Fruit fly (Drosophila melanogaster): ENCODE results near the gene Alp1.

Gene Alp1

DNA sequence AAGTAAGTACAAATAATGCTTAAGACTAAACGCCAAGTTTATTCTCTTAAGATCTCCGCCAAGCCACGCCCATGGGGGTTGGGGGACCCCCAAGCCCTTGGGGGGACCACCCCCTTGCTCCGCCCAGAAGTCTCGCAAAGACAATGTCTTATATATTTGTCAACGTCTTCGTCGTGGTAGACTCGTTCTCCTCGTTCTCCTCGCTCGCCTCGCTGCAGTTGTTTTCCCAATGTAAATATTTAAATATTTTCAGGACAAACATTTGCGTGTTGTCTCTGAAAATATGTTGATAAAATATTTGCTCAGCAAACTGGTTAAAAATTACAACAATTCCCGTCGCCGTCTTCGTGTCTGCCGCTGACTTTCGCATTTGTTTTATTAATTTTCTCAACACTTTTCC is 19.6 kb upstream of the Alp1 start (continued):
- no peak for TF ChIP-seq pnt (GFP tag; optimal IDR thresholded peaks at IDR 0.05)
- peak; percentile 36; the same call in 1 of the 3 replicates for TF ChIP-seq ken (GFP tag; IDR thresholded peaks at IDR 0.05)
- TF ChIP-seq Gug (GFP tag; IDR thresholded peaks at IDR 0.05), result no peak
- no peak for TF ChIP-seq Fer2 (tag; optimal IDR thresholded peaks at IDR 0.05)
- no peak for TF ChIP-seq usp (GFP tag; optimal IDR thresholded peaks at IDR 0.05)
- TF ChIP-seq Poxn (GFP tag; IDR thresholded peaks at IDR 0.05), result no peak
- TF ChIP-seq TFAM (GFP tag; optimal IDR thresholded peaks at IDR 0.05), result peak; percentile 75
- no peak for TF ChIP-seq CG3281 (GFP tag; optimal IDR thresholded peaks at IDR 0.05)
- peak; percentile 96 for TF ChIP-seq sens (GFP tag)
- TF ChIP-seq oc (tag; optimal IDR thresholded peaks at IDR 0.05), result peak; percentile 70
- no peak for TF ChIP-seq CG30403 (GFP tag; optimal IDR thresholded peaks at IDR 0.05)
- peak; percentile 59 for TF ChIP-seq CG4820 (GFP tag; optimal IDR thresholded peaks at IDR 0.05)
- peak; percentile 17 for TF ChIP-seq CG12744 (GFP tag; optimal IDR thresholded peaks at IDR 0.05)
- no peak for TF ChIP-seq CG3163 (GFP tag; optimal IDR thresholded peaks at IDR 0.05)
- no peak for TF ChIP-seq gro (GFP tag; optimal IDR thresholded peaks at IDR 0.05)
- peak; percentile 58 for TF ChIP-seq PHDP (tag; optimal IDR thresholded peaks at IDR 0.05)
- no peak for TF ChIP-seq CG15073 (GFP tag; optimal IDR thresholded peaks at IDR 0.05)
- TF ChIP-seq so (GFP tag; IDR thresholded peaks at IDR 0.05), result no peak
- no peak for TF ChIP-seq Dip3 (GFP tag; optimal IDR thresholded peaks at IDR 0.05)
- peak; percentile 61 for TF ChIP-seq YL-1 (GFP tag; optimal IDR thresholded peaks at IDR 0.05)
- TF ChIP-seq slbo (GFP tag; IDR thresholded peaks at IDR 0.05), result no peak
- 0 out of 3 replicates have a peak, but pooled peaks have one; percentile 44 for TF ChIP-seq CG11456 (GFP tag; IDR thresholded peaks at IDR 0.05)
- TF ChIP-seq shn (GFP tag; optimal IDR thresholded peaks at IDR 0.05), result peak; percentile 27
- TF ChIP-seq sug (tag; optimal IDR thresholded peaks at IDR 0.05), result no peak
- TF ChIP-seq Fer1 (GFP tag; optimal IDR thresholded peaks at IDR 0.05), result no peak
- TF ChIP-seq CG15269 (tag; optimal IDR thresholded peaks at IDR 0.05), result no peak
- peak; percentile 99 for TF ChIP-seq CG15696 (tag; optimal IDR thresholded peaks at IDR 0.05)
- peak; percentile 87 for TF ChIP-seq Lhr (GFP tag; optimal IDR thresholded peaks at IDR 0.05)
- TF ChIP-seq nerfin-1 (tag; optimal IDR thresholded peaks at IDR 0.05), result peak; percentile 87
- TF ChIP-seq Stat92E (GFP tag; optimal IDR thresholded peaks at IDR 0.05), result no peak
- no peak for TF ChIP-seq insv (GFP tag; optimal IDR thresholded peaks at IDR 0.05)
- no peak for TF ChIP-seq sna (GFP tag; IDR thresholded peaks at IDR 0.05; ENCODE audit: partially characterized antibody)
- TF ChIP-seq CG2129 (GFP tag; IDR thresholded peaks at IDR 0.05; ENCODE audit: partially characterized antibody), result no peak
- TF ChIP-seq h (optimal IDR thresholded peaks at IDR 0.05), result no peak
- TF ChIP-seq Meics (GFP tag; optimal IDR thresholded peaks at IDR 0.05), result peak; percentile 5
- peak; percentile 88 for TF ChIP-seq CG31441 (GFP tag; IDR thresholded peaks at IDR 0.05)
- TF ChIP-seq CG34224 (GFP tag; IDR thresholded peaks at IDR 0.05; ENCODE audit: partially characterized antibody), result no peak
- TF ChIP-seq CG42726 (GFP tag; IDR thresholded peaks at IDR 0.05; ENCODE audit: partially characterized antibody), result no peak
- peak; percentile 81 for TF ChIP-seq croc (GFP tag; conservative IDR thresholded peaks at IDR 0.05)
- no peak for TF ChIP-seq mld (GFP tag; IDR thresholded peaks at IDR 0.05; ENCODE audit: partially characterized antibody)
- peak; percentile 68 for TF ChIP-seq CG11504 (tag; optimal IDR thresholded peaks at IDR 0.05)
- no peak for TF ChIP-seq CG13287 (GFP tag; IDR thresholded peaks at IDR 0.05; ENCODE audit: partially characterized antibody)
- TF ChIP-seq CG9609 (GFP tag; optimal IDR thresholded peaks at IDR 0.05), result peak; percentile 14
- TF ChIP-seq fd64A (GFP tag; optimal IDR thresholded peaks at IDR 0.05), result peak; percentile 91
- no peak for TF ChIP-seq CG1832 (GFP tag; optimal IDR thresholded peaks at IDR 0.05)
- no peak for TF ChIP-seq al (GFP tag; IDR thresholded peaks at IDR 0.05)
- TF ChIP-seq HmgZ (tag; optimal IDR thresholded peaks at IDR 0.05), result no peak
- no peak for TF ChIP-seq vfl (GFP tag; optimal IDR thresholded peaks at IDR 0.05)
- no peak for TF ChIP-seq CG14441 (GFP tag; IDR thresholded peaks at IDR 0.05)
- TF ChIP-seq CG6813 (GFP tag; optimal IDR thresholded peaks at IDR 0.05), result peak; percentile 95
- TF ChIP-seq Camta (GFP tag; optimal IDR thresholded peaks at IDR 0.05), result peak; percentile 32

Measured in whole organism, embryonic.